Fruit fly (Drosophila melanogaster): Measurements from ENCODE around the gene Cht6.

- TF ChIP-seq Dll (optimal IDR thresholded peaks at IDR 0.05) (no peak), EcR (GFP tag; optimal IDR thresholded peaks at IDR 0.05) (no peak), CG8478 (optimal IDR thresholded peaks at IDR 0.05) (no peak), pan (optimal IDR thresholded peaks at IDR 0.05) (no peak)
Measured at dm6 chrX:10070325-10070931, 53.8 kb downstream of the Cht6 start, which contains the start of gene CG15312.

Data from whole organism.